Worm (Caenorhabditis elegans) whole organism, mixed stage, embryonic: ENCODE results near the gene C15H9.9.

ENCODE experiments used
- M03D4.4 ChIP-seq: sonication (generic microtip); optimal IDR thresholded peaks from 2 replicates; lab custom pipeline; 2017; ENCODE audit warnings: mild to moderate bottlenecking, missing genetic modification characterization, missing compliant biosample characterization
- bed-3 ChIP-seq: fragments of 200-800 bp; sonication (Bioruptor generic); optimal IDR thresholded peaks from 3 replicates; lab custom pipeline; 2018; ENCODE audit warnings: mild to moderate bottlenecking, missing genetic modification characterization, moderate library complexity, missing compliant biosample characterization
- blmp-1 ChIP-seq: fragments of 150-350 bp; optimal IDR thresholded peaks from 2 replicates; lab custom pipeline; 2014; ENCODE audit warnings: missing biosample characterization, missing genetic modification characterization
- ceh-39 ChIP-seq: fragments of 150-350 bp; optimal IDR thresholded peaks from 2 replicates; lab custom pipeline; 2014; ENCODE audit warnings: missing biosample characterization, missing genetic modification characterization
- ceh-83 ChIP-seq: fragments of 200-800 bp; sonication (Bioruptor generic); optimal IDR thresholded peaks from 2 replicates; lab custom pipeline; 2018; ENCODE audit warnings: mild to moderate bottlenecking, missing genetic modification characterization, missing compliant biosample characterization
- ces-1 ChIP-seq: fragments of 150-350 bp; optimal IDR thresholded peaks from 2 replicates; lab custom pipeline; 2014; ENCODE audit warnings: missing biosample characterization, missing genetic modification reagents, missing genetic modification characterization
- cnd-1 ChIP-seq: fragments of 200-800 bp; sonication (Bioruptor generic); optimal IDR thresholded peaks from 2 replicates; lab custom pipeline; 2018; ENCODE audit warnings: mild to moderate bottlenecking, missing genetic modification characterization, missing compliant biosample characterization
- drap-1 ChIP-seq: fragments of 200-800 bp; sonication (Bioruptor generic); optimal IDR thresholded peaks from 3 replicates; lab custom pipeline; 2018; ENCODE audit warnings: mild to moderate bottlenecking, missing genetic modification characterization, missing compliant biosample characterization
- elt-1 ChIP-seq: sonication (generic microtip); optimal IDR thresholded peaks from 2 replicates; lab custom pipeline; 2017; ENCODE audit warnings: missing genetic modification characterization, mild to moderate bottlenecking, missing compliant biosample characterization, antibody characterized with exemption, moderate library complexity, borderline replicate concordance; ENCODE audit not compliant: insufficient read depth
- elt-3 ChIP-seq: fragments of 150-350 bp; optimal IDR thresholded peaks from 2 replicates; lab custom pipeline; 2014; ENCODE audit warnings: missing biosample characterization, missing genetic modification characterization
- flh-1 ChIP-seq: fragments of 200-800 bp; sonication (Bioruptor generic); optimal IDR thresholded peaks from 2 replicates; lab custom pipeline; 2018; ENCODE audit warnings: mild to moderate bottlenecking, missing genetic modification characterization, moderate library complexity, missing compliant biosample characterization
- ham-2 ChIP-seq: fragments of 200-800 bp; sonication (Bioruptor generic); optimal IDR thresholded peaks from 2 replicates; lab custom pipeline; 2018; ENCODE audit warnings: mild to moderate bottlenecking, missing genetic modification characterization, missing compliant biosample characterization
- hlh-1 ChIP-seq: fragments of 150-350 bp; optimal IDR thresholded peaks from 2 replicates; lab custom pipeline; 2014; ENCODE audit warnings: missing biosample characterization, missing genetic modification reagents, missing genetic modification characterization
- lin-13 ChIP-seq: fragments of 150-350 bp; optimal IDR thresholded peaks from 2 replicates; lab custom pipeline; 2014; ENCODE audit warnings: missing biosample characterization, missing genetic modification characterization
- lin-32 ChIP-seq: fragments of 200-800 bp; sonication (Bioruptor generic); optimal IDR thresholded peaks from 2 replicates; lab custom pipeline; 2018; ENCODE audit warnings: mild to moderate bottlenecking, missing genetic modification characterization, missing compliant biosample characterization
- lsy-2 ChIP-seq: fragments of 150-350 bp; optimal IDR thresholded peaks from 2 replicates; lab custom pipeline; 2014; ENCODE audit warnings: missing biosample characterization, missing genetic modification characterization
- mab-5 ChIP-seq: fragments of 150-350 bp; optimal IDR thresholded peaks from 2 replicates; lab custom pipeline; 2014; ENCODE audit warnings: missing biosample characterization, missing genetic modification characterization
- mep-1 ChIP-seq: fragments of 150-350 bp; optimal IDR thresholded peaks from 2 replicates; lab custom pipeline; 2017; ENCODE audit warnings: missing biosample characterization, missing genetic modification reagents, missing genetic modification characterization, inconsistent platforms
- mls-2 ChIP-seq: sonication (generic microtip); optimal IDR thresholded peaks from 2 replicates; lab custom pipeline; 2016; ENCODE audit warnings: mild to moderate bottlenecking, missing genetic modification characterization, moderate library complexity, missing compliant biosample characterization
- nhr-12 ChIP-seq: fragments of 150-350 bp; optimal IDR thresholded peaks from 2 replicates; lab custom pipeline; 2014; ENCODE audit warnings: missing biosample characterization, missing genetic modification characterization
- nhr-2 ChIP-seq: fragments of 150-350 bp; optimal IDR thresholded peaks from 2 replicates; lab custom pipeline; 2014; ENCODE audit warnings: missing biosample characterization, missing genetic modification characterization
- nhr-237 ChIP-seq: fragments of 150-350 bp; optimal IDR thresholded peaks from 2 replicates; lab custom pipeline; 2014; ENCODE audit warnings: missing biosample characterization, missing genetic modification characterization
- nhr-28 ChIP-seq: fragments of 150-350 bp; optimal IDR thresholded peaks from 2 replicates; lab custom pipeline; 2014; ENCODE audit warnings: missing biosample characterization, missing genetic modification characterization
- nhr-76 ChIP-seq: sonication (generic microtip); optimal IDR thresholded peaks from 2 replicates; lab custom pipeline; 2017; ENCODE audit warnings: missing biosample characterization, missing genetic modification characterization
- pha-4 ChIP-seq: fragments of 150-350 bp; optimal IDR thresholded peaks from 2 replicates; lab custom pipeline; 2018; ENCODE audit warnings: missing biosample characterization, missing genetic modification reagents, missing genetic modification characterization
- sem-2 ChIP-seq: fragments of 200-800 bp; sonication (Bioruptor generic); optimal IDR thresholded peaks from 2 replicates; lab custom pipeline; 2018; ENCODE audit warnings: mild to moderate bottlenecking, missing genetic modification characterization, missing compliant biosample characterization
- snpc-4 ChIP-seq: fragments of 150-350 bp; optimal IDR thresholded peaks from 2 replicates; lab custom pipeline; 2014; ENCODE audit warnings: missing biosample characterization, missing genetic modification characterization
- sptf-1 ChIP-seq: sonication (generic microtip); optimal IDR thresholded peaks from 2 replicates; lab custom pipeline; 2017; ENCODE audit warnings: mild to moderate bottlenecking, missing genetic modification characterization, moderate library complexity, missing compliant biosample characterization
- tbx-8 ChIP-seq: fragments of 200-800 bp; sonication (Bioruptor generic); optimal IDR thresholded peaks from 2 replicates; lab custom pipeline; 2018; ENCODE audit warnings: mild to moderate bottlenecking, missing genetic modification characterization, moderate library complexity, missing compliant biosample characterization
- unc-120 ChIP-seq: sonication (generic microtip); optimal IDR thresholded peaks from 2 replicates; lab custom pipeline; 2017; ENCODE audit warnings: missing genetic modification characterization, missing compliant biosample characterization; ENCODE audit not compliant: poor library complexity, severe bottlenecking
- unc-39 ChIP-seq: fragments of 150-350 bp; optimal IDR thresholded peaks from 2 replicates; lab custom pipeline; 2014; ENCODE audit warnings: missing biosample characterization, missing genetic modification characterization
- unc-62 ChIP-seq: fragments of 150-350 bp; optimal IDR thresholded peaks from 2 replicates; lab custom pipeline; 2014; ENCODE audit warnings: missing biosample characterization, missing genetic modification reagents, missing genetic modification characterization
- zip-8 ChIP-seq: fragments of 150-350 bp; optimal IDR thresholded peaks from 2 replicates; lab custom pipeline; 2014; ENCODE audit warnings: missing biosample characterization, missing genetic modification characterization
- ztf-11 ChIP-seq: fragments of 150-350 bp; optimal IDR thresholded peaks from 2 replicates; lab custom pipeline; 2014; ENCODE audit warnings: missing biosample characterization, missing genetic modification characterization

Gene C15H9.9

ce11 chrX:6090779-6091178 lies 37.3 kb downstream of the C15H9.9 start:
- TF ChIP-seq nhr-2 (tag; lab: Kevin White, UChicago) (no peak), zip-8 (tag; lab: Kevin White, UChicago) (no peak), unc-120 (no peak), unc-62 (GFP tag; lab: Kevin White, UChicago) (no peak), M03D4.4 (tag; lab: Kevin White, UChicago) (no peak), sem-2 (GFP tag; lab: Kevin White, UChicago) (no peak), nhr-76 (no peak), cnd-1 (no peak)

ce11 chrX:6088718-6089117 lies 39.4 kb downstream of the C15H9.9 start:
- TF ChIP-seq snpc-4 (tag; lab: Kevin White, UChicago) (no peak), elt-3 (tag; lab: Kevin White, UChicago) (no peak), cnd-1 (no peak), tbx-8 (no peak), ztf-11 (tag; lab: Kevin White, UChicago) (no peak), mab-5 (tag; lab: Kevin White, UChicago) (no peak), sptf-1 (tag; lab: Kevin White, UChicago) (no peak), zip-8 (tag; lab: Kevin White, UChicago) (no peak), nhr-237 (tag; lab: Kevin White, UChicago) (no peak), lsy-2 (tag; lab: Kevin White, UChicago) (no peak), flh-1 (no peak), lin-13 (tag; lab: Kevin White, UChicago) (no peak), drap-1 (GFP tag; lab: Kevin White, UChicago) (no peak), nhr-28 (tag; lab: Kevin White, UChicago) (no peak), ceh-83 (GFP tag; lab: Kevin White, UChicago) (no peak)

- TF ChIP-seq sem-2 (GFP tag; lab: Kevin White, UChicago) (no peak), nhr-2 (tag; lab: Kevin White, UChicago) (no peak), ces-1 (GFP tag; lab: Kevin White, UChicago) (no peak), drap-1 (GFP tag; lab: Kevin White, UChicago) (no peak), mls-2 (no peak), bed-3 (no peak), elt-1 (tag; lab: Kevin White, UChicago) (no peak), lin-13 (tag; lab: Kevin White, UChicago) (no peak), ztf-11 (tag; lab: Kevin White, UChicago) (no peak), ham-2 (GFP tag; lab: Kevin White, UChicago) (no peak), ceh-83 (GFP tag; lab: Kevin White, UChicago) (no peak), mab-5 (tag; lab: Kevin White, UChicago) (no peak), M03D4.4 (tag; lab: Kevin White, UChicago) (no peak), tbx-8 (no peak)
These were observed 40.4 kb downstream of the C15H9.9 start, which contains the start of gene C45B2.8 for ce11 chrX:6087676-6088075. C45B2.8 (plus strand) TSS chrX:6087976.

- no peak for TF ChIP-seq ham-2 (GFP tag; lab: Kevin White, UChicago)
- no peak for TF ChIP-seq lin-32 (GFP tag; lab: Kevin White, UChicago)
- no peak for TF ChIP-seq unc-39 (tag; lab: Kevin White, UChicago)
- TF ChIP-seq cnd-1, result no peak
- no peak for TF ChIP-seq mep-1
- no peak for TF ChIP-seq ces-1 (GFP tag; lab: Kevin White, UChicago)
- TF ChIP-seq mab-5 (tag; lab: Kevin White, UChicago), result no peak
- TF ChIP-seq ceh-83 (GFP tag; lab: Kevin White, UChicago), result no peak
- TF ChIP-seq blmp-1 (tag; lab: Kevin White, UChicago), result no peak
- no peak for TF ChIP-seq flh-1
- no peak for TF ChIP-seq drap-1 (GFP tag; lab: Kevin White, UChicago)
- TF ChIP-seq ceh-39 (tag; lab: Kevin White, UChicago), result no peak
- TF ChIP-seq mls-2, result no peak
- no peak for TF ChIP-seq nhr-76
- no peak for TF ChIP-seq hlh-1 (tag; lab: Kevin White, UChicago)
- TF ChIP-seq lin-13 (tag; lab: Kevin White, UChicago), result no peak
- TF ChIP-seq, all 35 proteins: peak for 0
These were observed 42.3 kb downstream of the C15H9.9 start, which contains the start of gene C45B2.1 for ce11 chrX:6085824-6086223. C45B2.1 (plus strand) TSS chrX:6086124.

- no peak for TF ChIP-seq sptf-1 (tag; lab: Kevin White, UChicago)
- TF ChIP-seq flh-1, result no peak
- TF ChIP-seq pha-4 (tag; lab: Kevin White, UChicago), result no peak
- no peak for TF ChIP-seq nhr-12 (tag; lab: Kevin White, UChicago)
- TF ChIP-seq M03D4.4 (tag; lab: Kevin White, UChicago), result no peak
- no peak for TF ChIP-seq snpc-4 (tag; lab: Kevin White, UChicago)
- TF ChIP-seq ztf-11 (tag; lab: Kevin White, UChicago), result no peak
- no peak for TF ChIP-seq drap-1 (GFP tag; lab: Kevin White, UChicago)
- no peak for TF ChIP-seq unc-62 (GFP tag; lab: Kevin White, UChicago)
- TF ChIP-seq mab-5 (tag; lab: Kevin White, UChicago), result no peak
- no peak for TF ChIP-seq ceh-83 (GFP tag; lab: Kevin White, UChicago)
- no peak for TF ChIP-seq ham-2 (GFP tag; lab: Kevin White, UChicago)
- no peak for TF ChIP-seq cnd-1
These were observed 43.6 kb downstream of the C15H9.9 start, which contains the start of gene C45B2.2 for ce11 chrX:6084439-6084838. C45B2.2 (plus strand) TSS chrX:6084739.
